Worm (Caenorhabditis elegans) whole organism, midembryonic: Measurements from ENCODE around the gene spp-16.

Source experiments
- T22C8.4 ChIP-seq: fragments of 200-800 bp; sonication (Bioruptor generic); IDR thresholded peaks from 2 replicates; pipeline ENCODE4 v1.3.6; 2022; ENCODE audit warnings: missing genetic modification characterization, missing compliant biosample characterization
- cog-1 ChIP-seq: sonication (generic microtip); optimal IDR thresholded peaks from 2 replicates; lab custom pipeline; 2016; ENCODE audit warnings: missing genetic modification characterization, missing compliant biosample characterization
- flt-1 ChIP-seq: fragments of 200-800 bp; sonication (Bioruptor generic); IDR thresholded peaks from 2 replicates; pipeline ENCODE4 v1.3.6; 2022; ENCODE audit warnings: missing genetic modification characterization, missing compliant biosample characterization
- klf-2 ChIP-seq: fragments of 200-800 bp; sonication (Bioruptor generic); conservative IDR thresholded peaks from 2 replicates; pipeline ENCODE4 v1.3.6; 2022; ENCODE audit warnings: missing genetic modification reagents, missing genetic modification characterization, missing compliant biosample characterization
- med-1 ChIP-seq: sonication (generic microtip); optimal IDR thresholded peaks from 2 replicates; lab custom pipeline; 2017; ENCODE audit warnings: missing genetic modification characterization, mild to moderate bottlenecking, missing compliant biosample characterization, antibody characterized with exemption, missing genetic modification reagents; ENCODE audit not compliant: insufficient read depth
- ref-1 ChIP-seq: fragments of 200-800 bp; sonication (Bioruptor generic); conservative IDR thresholded peaks from 2 replicates; pipeline ENCODE4 v1.3.6; 2022; ENCODE audit warnings: missing genetic modification reagents, missing genetic modification characterization, missing compliant biosample characterization
- tab-1 ChIP-seq: fragments of 200-800 bp; sonication (Bioruptor generic); IDR thresholded peaks from 2 replicates; pipeline ENCODE4 v1.3.6; 2022; ENCODE audit warnings: missing genetic modification characterization, missing compliant biosample characterization
- ztf-23 ChIP-seq: fragments of 200-800 bp; sonication (Bioruptor generic); IDR thresholded peaks from 2 replicates; pipeline ENCODE4 v1.3.6; 2022; ENCODE audit warnings: missing genetic modification reagents, missing genetic modification characterization, missing compliant biosample characterization
- ztf-29 ChIP-seq: fragments of 200-800 bp; sonication (Bioruptor generic); IDR thresholded peaks from 2 replicates; pipeline ENCODE4 v1.3.6; 2022; ENCODE audit warnings: missing genetic modification reagents, missing genetic modification characterization, missing compliant biosample characterization

Gene spp-16

ce11 chrV:10901125-10901524, at the start of gene spp-16:
Gene spp-16, minus strand, starts transcription at chrV:10901303.
- no peak for TF ChIP-seq cog-1 (tag; lab: Kevin White, UChicago)
- no peak for TF ChIP-seq ztf-29
- TF ChIP-seq klf-2 (GFP tag; lab: Robert Waterston, UW): no peak
- no peak for TF ChIP-seq ref-1 (GFP tag; lab: Robert Waterston, UW)
- no peak for TF ChIP-seq tab-1 (GFP tag; lab: Robert Waterston, UW)
- no peak for TF ChIP-seq T22C8.4
- no peak for TF ChIP-seq flt-1 (GFP tag; lab: Robert Waterston, UW)

ce11 chrV:10949511-10949910, 48.4 kb upstream of the spp-16 start, which contains the start of gene col-153:
Gene col-153, plus strand, starts transcription at chrV:10949811.
- TF ChIP-seq cog-1 (tag; lab: Kevin White, UChicago) (no peak), klf-2 (GFP tag; lab: Robert Waterston, UW) (no peak), tab-1 (GFP tag; lab: Robert Waterston, UW) (no peak), ref-1 (GFP tag; lab: Robert Waterston, UW) (no peak), ztf-29 (no peak), med-1 (GFP tag; lab: Kevin White, UChicago) (no peak), flt-1 (GFP tag; lab: Robert Waterston, UW) (no peak), ztf-23 (GFP tag; lab: Robert Waterston, UW) (no peak), T22C8.4 (no peak)

ce11 chrV:10947930-10948329, 46.8 kb upstream of the spp-16 start, which contains the start of gene F17C11.2:
Gene F17C11.2, plus strand, starts transcription at chrV:10948230.
- TF ChIP-seq cog-1 (tag; lab: Kevin White, UChicago): no peak
- TF ChIP-seq tab-1 (GFP tag; lab: Robert Waterston, UW): no peak
- TF ChIP-seq ref-1 (GFP tag; lab: Robert Waterston, UW): no peak
- TF ChIP-seq ztf-23 (GFP tag; lab: Robert Waterston, UW): no peak
- TF ChIP-seq klf-2 (GFP tag; lab: Robert Waterston, UW): no peak
- no peak for TF ChIP-seq med-1 (GFP tag; lab: Kevin White, UChicago)
- TF ChIP-seq T22C8.4: no peak
- no peak for TF ChIP-seq ztf-29
- TF ChIP-seq flt-1 (GFP tag; lab: Robert Waterston, UW): no peak

- TF ChIP-seq ztf-29 (no peak), klf-2 (GFP tag; lab: Robert Waterston, UW) (no peak), ref-1 (GFP tag; lab: Robert Waterston, UW) (no peak), flt-1 (GFP tag; lab: Robert Waterston, UW) (no peak), T22C8.4 (no peak), tab-1 (GFP tag; lab: Robert Waterston, UW) (no peak), med-1 (GFP tag; lab: Kevin White, UChicago) (no peak)
Observed at ce11 chrV:10947210-10947609, 46.1 kb upstream of the spp-16 start.

ce11 chrV:10944903-10945302, 43.8 kb upstream of the spp-16 start:
- TF ChIP-seq tab-1 (GFP tag; lab: Robert Waterston, UW) (no peak), cog-1 (tag; lab: Kevin White, UChicago) (no peak), T22C8.4 (no peak), flt-1 (GFP tag; lab: Robert Waterston, UW) (no peak), ztf-23 (GFP tag; lab: Robert Waterston, UW) (no peak), ref-1 (GFP tag; lab: Robert Waterston, UW) (no peak), med-1 (GFP tag; lab: Kevin White, UChicago) (no peak), ztf-29 (no peak), klf-2 (GFP tag; lab: Robert Waterston, UW) (no peak)

ce11 chrV:10942161-10942560, 41.1 kb upstream of the spp-16 start, which contains the start of gene zip-9:
Gene zip-9, plus strand, starts transcription at chrV:10942461.
- TF ChIP-seq ztf-29: no peak
- TF ChIP-seq tab-1 (GFP tag; lab: Robert Waterston, UW): no peak
- no peak for TF ChIP-seq ref-1 (GFP tag; lab: Robert Waterston, UW)
- TF ChIP-seq cog-1 (tag; lab: Kevin White, UChicago): no peak
- TF ChIP-seq ztf-23 (GFP tag; lab: Robert Waterston, UW): no peak
- TF ChIP-seq klf-2 (GFP tag; lab: Robert Waterston, UW): no peak
- TF ChIP-seq T22C8.4: no peak
- no peak for TF ChIP-seq flt-1 (GFP tag; lab: Robert Waterston, UW)
- no peak for TF ChIP-seq med-1 (GFP tag; lab: Kevin White, UChicago)

ce11 chrV:10941150-10941549, 40.0 kb upstream of the spp-16 start, which contains the start of gene F17C11.26:
Gene F17C11.26, plus strand, starts transcription at chrV:10941450.
- TF ChIP-seq ztf-23 (GFP tag; lab: Robert Waterston, UW) (no peak), klf-2 (GFP tag; lab: Robert Waterston, UW) (no peak), ztf-29 (no peak), tab-1 (GFP tag; lab: Robert Waterston, UW) (no peak), ref-1 (GFP tag; lab: Robert Waterston, UW) (no peak), T22C8.4 (no peak), cog-1 (tag; lab: Kevin White, UChicago) (no peak), flt-1 (GFP tag; lab: Robert Waterston, UW) (no peak), med-1 (GFP tag; lab: Kevin White, UChicago) (no peak)

ce11 chrV:10940571-10940991, 39.5 kb upstream of the spp-16 start:
- TF ChIP-seq cog-1 (tag; lab: Kevin White, UChicago) (peak; percentile 14), tab-1 (GFP tag; lab: Robert Waterston, UW) (no peak)

ce11 chrV:10939990-10940570, 39.0 kb upstream of the spp-16 start:
- TF ChIP-seq flt-1 (GFP tag; lab: Robert Waterston, UW) (no peak), ztf-29 (no peak), cog-1 (tag; lab: Kevin White, UChicago) (no peak), T22C8.4 (no peak), ref-1 (GFP tag; lab: Robert Waterston, UW) (no peak)
